Worm (Caenorhabditis elegans) whole organism, L4 larva: ENCODE measurements around the gene pho-14.

Source experiments
- ama-1 ChIP-seq: fragments of 150-350 bp; optimal IDR thresholded peaks from 2 replicates; lab custom pipeline; 2014; ENCODE audit warnings: inconsistent platforms, mixed read lengths
- arid-1 ChIP-seq: fragments of 200-800 bp; sonication (Bioruptor generic); conservative IDR thresholded peaks from 2 replicates; pipeline ENCODE4 v1.3.6; 2022; ENCODE audit warnings: missing genetic modification reagents, missing genetic modification characterization, missing compliant biosample characterization
- ceh-32 ChIP-seq: sonication (generic microtip); optimal IDR thresholded peaks from 2 replicates; lab custom pipeline; 2016; ENCODE audit warnings: mild to moderate bottlenecking, missing genetic modification characterization, missing compliant biosample characterization; ENCODE audit not compliant: poor library complexity
- dpl-1 ChIP-seq: fragments of 150-350 bp; optimal IDR thresholded peaks from 2 replicates; lab custom pipeline; 2014; ENCODE audit warnings: missing biosample characterization, missing genetic modification reagents, missing genetic modification characterization
- fkh-10 ChIP-seq: fragments of 150-350 bp; optimal IDR thresholded peaks from 2 replicates; lab custom pipeline; 2014; ENCODE audit warnings: missing biosample characterization, missing genetic modification reagents, missing genetic modification characterization
- lin-1 ChIP-seq: fragments of 200-800 bp; sonication (Bioruptor generic); IDR thresholded peaks from 2 replicates; pipeline ENCODE4 v1.3.6; 2022; ENCODE audit warnings: missing genetic modification reagents, missing genetic modification characterization, missing compliant biosample characterization
- lin-13 ChIP-seq: fragments of 150-350 bp; optimal IDR thresholded peaks from 2 replicates; lab custom pipeline; 2014; ENCODE audit warnings: missing biosample characterization, missing genetic modification reagents, missing genetic modification characterization
- nhr-28 ChIP-seq: fragments of 150-350 bp; optimal IDR thresholded peaks from 2 replicates; lab custom pipeline; 2014; ENCODE audit warnings: missing biosample characterization, missing genetic modification characterization
- pqm-1 ChIP-seq: sonication (generic microtip); optimal IDR thresholded peaks from 2 replicates; lab custom pipeline; 2017; ENCODE audit warnings: missing biosample characterization, missing genetic modification characterization
- skn-1 ChIP-seq: fragments of 150-350 bp; optimal IDR thresholded peaks from 2 replicates; lab custom pipeline; 2014; ENCODE audit warnings: missing biosample characterization, missing genetic modification characterization
- unc-130 ChIP-seq: sonication (generic microtip); optimal IDR thresholded peaks from 2 replicates; lab custom pipeline; 2016; ENCODE audit warnings: missing genetic modification reagents, missing genetic modification characterization, missing compliant biosample characterization
- unc-62 ChIP-seq, 3 experiments: fragments of 150-350 bp in 1 of 3; sonication (generic microtip); optimal IDR thresholded peaks in 2 of 3; peaks in 1 of 3; 1 replicate in 1 of 3; 2 replicates in 2 of 3; lab custom pipeline; 2014 to 2017; ENCODE audit warnings: missing biosample characterization in 3 of 3, missing genetic modification characterization in 3 of 3, missing genetic modification reagents in 3 of 3, missing genotype in 1 of 3
- ztf-11 ChIP-seq: fragments of 150-350 bp; optimal IDR thresholded peaks from 2 replicates; lab custom pipeline; 2014; ENCODE audit warnings: missing biosample characterization, missing genetic modification characterization

- TF ChIP-seq fkh-10 (GFP tag; lab: Kevin White, UChicago), result no peak
- TF ChIP-seq pqm-1 (tag; lab: Kevin White, UChicago), result no peak
- no peak for TF ChIP-seq lin-1
- TF ChIP-seq dpl-1, result no peak
- no peak for TF ChIP-seq ceh-32
- no peak for TF ChIP-seq lin-13 (GFP tag; lab: Kevin White, UChicago)
- no peak for TF ChIP-seq nhr-28 (tag; lab: Kevin White, UChicago)
- TF ChIP-seq unc-62 (GFP tag; optimal IDR thresholded peaks at IDR 0.05 in 1 of 2; lab: Kevin White, UChicago), result no peak
- no peak for TF ChIP-seq unc-62 (tag; optimal IDR thresholded peaks at IDR 0.05; lab: Kevin White, UChicago)
- TF ChIP-seq arid-1 (GFP tag; lab: Robert Waterston, UW), result no peak
- no peak for TF ChIP-seq skn-1
- no peak for TF ChIP-seq unc-130 (GFP tag; lab: Kevin White, UChicago)
- TF ChIP-seq ztf-11 (tag; lab: Kevin White, UChicago), result no peak
- no peak for TF ChIP-seq ama-1
Observed at ce11 chrII:1091706-1092105, 8.9 kb downstream of the pho-14 start, which contains the start of gene snf-3.
